Fruit fly (Drosophila melanogaster) whole organism, pupa: ENCODE results near the gene cv-c.

Source experiments
- CG12605 ChIP-seq: fragments of 200-800 bp; sonication (Bioruptor generic); IDR thresholded peaks from 2 replicates; pipeline ENCODE4 v1.3.6; 2022; ENCODE audit warnings: missing biosample characterization, missing genetic modification characterization
- CG13204 ChIP-seq: fragments of 200-800 bp; sonication (Bioruptor generic); optimal IDR thresholded peaks from 2 replicates; lab custom pipeline; 2018; ENCODE audit warnings: missing biosample characterization, mild to moderate bottlenecking, missing genetic modification characterization, moderate library complexity
- CG15710 ChIP-seq: fragments of 200-800 bp; sonication (Bioruptor generic); optimal IDR thresholded peaks from 2 replicates; lab custom pipeline; 2018; ENCODE audit warnings: missing biosample characterization, mild to moderate bottlenecking, missing genetic modification characterization, moderate library complexity
- CG17806 ChIP-seq: fragments of 200-800 bp; sonication (Bioruptor generic); optimal IDR thresholded peaks from 2 replicates; lab custom pipeline; 2018; ENCODE audit warnings: missing biosample characterization, mild to moderate bottlenecking, missing genetic modification characterization, moderate library complexity
- CG8159 ChIP-seq: fragments of 200-800 bp; sonication (Bioruptor generic); optimal IDR thresholded peaks from 3 replicates; lab custom pipeline; 2018; ENCODE audit warnings: missing biosample characterization, mild to moderate bottlenecking, missing genetic modification characterization, moderate library complexity
- CG9948 ChIP-seq: fragments of 200-800 bp; sonication (Bioruptor generic); optimal IDR thresholded peaks from 2 replicates; lab custom pipeline; 2018; ENCODE audit warnings: missing biosample characterization, mild to moderate bottlenecking, missing genetic modification characterization, moderate library complexity
- EcR ChIP-seq: fragments of 200-800 bp; sonication (Bioruptor generic); optimal IDR thresholded peaks from 3 replicates; lab custom pipeline; 2019; ENCODE audit warnings: missing biosample characterization, missing genetic modification characterization, mild to moderate bottlenecking, moderate library complexity, missing genetic modification reagents
- Ets98B ChIP-seq: fragments of 200-800 bp; sonication (Bioruptor generic); IDR thresholded peaks from 2 replicates; pipeline ENCODE4 v1.3.6; 2022; ENCODE audit warnings: missing biosample characterization, missing genetic modification characterization
- Pif1B ChIP-seq: fragments of 200-800 bp; sonication (Bioruptor generic); optimal IDR thresholded peaks from 3 replicates; lab custom pipeline; 2016; ENCODE audit warnings: missing biosample characterization, missing genetic modification characterization
- gl ChIP-seq: fragments of 200-800 bp; sonication (Bioruptor generic); optimal IDR thresholded peaks from 2 replicates; lab custom pipeline; 2018; ENCODE audit warnings: missing biosample characterization, mild to moderate bottlenecking, missing genetic modification characterization

DNA sequence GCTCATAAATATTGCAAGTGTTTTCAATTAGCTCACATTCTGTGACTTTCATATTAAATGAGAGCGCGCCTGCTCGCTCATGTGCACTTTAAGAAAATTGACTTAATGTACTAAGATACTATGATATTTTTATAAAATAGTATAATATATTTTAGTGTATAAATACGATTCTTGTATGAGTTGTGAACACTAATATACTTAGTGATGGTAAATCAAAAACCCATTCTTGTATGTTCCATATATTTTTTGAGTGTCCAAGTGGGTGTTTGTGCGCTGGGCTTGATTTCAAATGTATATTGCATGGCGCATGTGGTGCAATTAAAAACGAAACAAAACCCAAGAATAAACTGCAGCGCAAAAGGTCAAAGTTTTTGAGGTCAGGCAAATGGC is 107.7 kb downstream of the cv-c start:
- TF ChIP-seq CG12605 (GFP tag; lab: Robert Waterston, UW) (peak; percentile 84), CG8159 (peak; percentile 73), CG17806 (peak; percentile 78), CG13204 (GFP tag; lab: Kevin White, UChicago) (no peak), Ets98B (GFP tag; lab: Robert Waterston, UW) (peak; percentile 82), CG9948 (peak; percentile 73), Pif1B (peak; percentile 42), CG15710 (peak; percentile 69), EcR (GFP tag; lab: Kevin White, UChicago) (no peak), gl (tag; lab: Kevin White, UChicago) (no peak)
